Worm (Caenorhabditis elegans): Measurements from ENCODE around the gene mpz-1.

- no peak for TF ChIP-seq flt-1 (GFP tag; IDR thresholded peaks at IDR 0.05)
- no peak for TF ChIP-seq ref-1 (GFP tag; conservative IDR thresholded peaks at IDR 0.05)
- no peak for TF ChIP-seq T22C8.4 (GFP tag; IDR thresholded peaks at IDR 0.05)
- TF ChIP-seq med-1 (GFP tag; optimal IDR thresholded peaks at IDR 0.05; ENCODE audit: insufficient read depth), result no peak
- no peak for TF ChIP-seq ztf-29 (GFP tag; IDR thresholded peaks at IDR 0.05)
- no peak for TF ChIP-seq cog-1 (tag; optimal IDR thresholded peaks at IDR 0.05)
- no peak for TF ChIP-seq ztf-23 (GFP tag; IDR thresholded peaks at IDR 0.05)
- TF ChIP-seq tab-1 (GFP tag; IDR thresholded peaks at IDR 0.05), result no peak
Observed at ce11 chrII:10758951-10759350, 19.0 kb downstream of the mpz-1 start.

Data from whole organism, midembryonic.